Worm (Caenorhabditis elegans) whole organism, L4/young adult: ENCODE results near the gene R10H10.4.

ENCODE experiments used
- dao-5 ChIP-seq: sonication (generic microtip); optimal IDR thresholded peaks from 2 replicates; lab custom pipeline; 2016; ENCODE audit warnings: missing genotype, missing genetic modification characterization, moderate library complexity, missing compliant biosample characterization
- him-1 ChIP-seq: sonication (generic microtip); optimal IDR thresholded peaks from 2 replicates; lab custom pipeline; 2016; ENCODE audit warnings: missing genotype, missing genetic modification reagents, missing genetic modification characterization, missing compliant biosample characterization

- no peak for TF ChIP-seq dao-5 (tag; lab: Kevin White, UChicago)
- TF ChIP-seq him-1: no peak
Measured at ce11 chrIV:10373772-10374288, 20.9 kb downstream of the R10H10.4 start, which contains the start of gene mpz-5.
